Fruit fly (Drosophila melanogaster) whole organism, pupa: ENCODE data around the gene kkv.

Source experiments
- CG10348 ChIP-seq: fragments of 200-800 bp; sonication (Bioruptor generic); IDR thresholded peaks from 2 replicates; pipeline ENCODE4 v1.3.6; 2022; ENCODE audit warnings: missing biosample characterization, missing genetic modification characterization
- CG12605 ChIP-seq: fragments of 200-800 bp; sonication (Bioruptor generic); IDR thresholded peaks from 2 replicates; pipeline ENCODE4 v1.3.6; 2022; ENCODE audit warnings: missing biosample characterization, missing genetic modification characterization
- CG13204 ChIP-seq: fragments of 200-800 bp; sonication (Bioruptor generic); optimal IDR thresholded peaks from 2 replicates; lab custom pipeline; 2018; ENCODE audit warnings: missing biosample characterization, mild to moderate bottlenecking, missing genetic modification characterization, moderate library complexity
- CG14655 ChIP-seq: fragments of 200-800 bp; sonication (Bioruptor generic); optimal IDR thresholded peaks from 3 replicates; lab custom pipeline; 2017; ENCODE audit warnings: mild to moderate bottlenecking, missing biosample characterization, missing genetic modification reagents, missing genetic modification characterization
- CG15710 ChIP-seq: fragments of 200-800 bp; sonication (Bioruptor generic); optimal IDR thresholded peaks from 2 replicates; lab custom pipeline; 2018; ENCODE audit warnings: missing biosample characterization, mild to moderate bottlenecking, missing genetic modification characterization, moderate library complexity
- CG17806 ChIP-seq: fragments of 200-800 bp; sonication (Bioruptor generic); optimal IDR thresholded peaks from 2 replicates; lab custom pipeline; 2018; ENCODE audit warnings: missing biosample characterization, mild to moderate bottlenecking, missing genetic modification characterization, moderate library complexity
- CG32121 ChIP-seq: fragments of 200-800 bp; sonication (Bioruptor generic); IDR thresholded peaks from 2 replicates; pipeline ENCODE4 v1.3.6; 2022; ENCODE audit warnings: missing biosample characterization, missing genetic modification characterization
- CG34367 ChIP-seq: fragments of 200-800 bp; sonication (Bioruptor generic); optimal IDR thresholded peaks from 2 replicates; lab custom pipeline; 2018; ENCODE audit warnings: missing biosample characterization, mild to moderate bottlenecking, missing genetic modification characterization
- CG4496 ChIP-seq: fragments of 200-800 bp; sonication (Bioruptor generic); IDR thresholded peaks from 3 replicates; pipeline ENCODE4 v1.3.6; 2022; ENCODE audit warnings: missing biosample characterization, missing genetic modification characterization
- CG8159 ChIP-seq: fragments of 200-800 bp; sonication (Bioruptor generic); optimal IDR thresholded peaks from 3 replicates; lab custom pipeline; 2018; ENCODE audit warnings: missing biosample characterization, mild to moderate bottlenecking, missing genetic modification characterization, moderate library complexity
- CG8301 ChIP-seq: fragments of 200-800 bp; sonication (Bioruptor generic); optimal IDR thresholded peaks from 2 replicates; lab custom pipeline; 2018; ENCODE audit warnings: missing biosample characterization, mild to moderate bottlenecking, missing genetic modification characterization
- CG9948 ChIP-seq: fragments of 200-800 bp; sonication (Bioruptor generic); optimal IDR thresholded peaks from 2 replicates; lab custom pipeline; 2018; ENCODE audit warnings: missing biosample characterization, mild to moderate bottlenecking, missing genetic modification characterization, moderate library complexity
- D1 ChIP-seq: fragments of 200-800 bp; sonication (Bioruptor generic); optimal IDR thresholded peaks from 2 replicates; lab custom pipeline; 2018; ENCODE audit warnings: missing biosample characterization, mild to moderate bottlenecking, missing genetic modification characterization, moderate library complexity
- EcR ChIP-seq: fragments of 200-800 bp; sonication (Bioruptor generic); optimal IDR thresholded peaks from 3 replicates; lab custom pipeline; 2019; ENCODE audit warnings: missing biosample characterization, missing genetic modification characterization, mild to moderate bottlenecking, moderate library complexity, missing genetic modification reagents
- Ets98B ChIP-seq: fragments of 200-800 bp; sonication (Bioruptor generic); IDR thresholded peaks from 2 replicates; pipeline ENCODE4 v1.3.6; 2022; ENCODE audit warnings: missing biosample characterization, missing genetic modification characterization
- Pif1A ChIP-seq: fragments of 200-800 bp; sonication (Bioruptor generic); optimal IDR thresholded peaks from 3 replicates; lab custom pipeline; 2016; ENCODE audit warnings: missing biosample characterization, missing genetic modification characterization
- Pif1B ChIP-seq: fragments of 200-800 bp; sonication (Bioruptor generic); optimal IDR thresholded peaks from 3 replicates; lab custom pipeline; 2016; ENCODE audit warnings: missing biosample characterization, missing genetic modification characterization
- Snoo ChIP-seq: fragments of 200-800 bp; sonication (Bioruptor generic); optimal IDR thresholded peaks from 3 replicates; lab custom pipeline; 2017; ENCODE audit warnings: missing biosample characterization, mild to moderate bottlenecking, missing genetic modification characterization, inconsistent platforms
- fd96Ca ChIP-seq: fragments of 200-800 bp; sonication (Bioruptor generic); IDR thresholded peaks from 3 replicates; pipeline ENCODE4 v1.3.6; 2022; ENCODE audit warnings: missing biosample characterization, missing genetic modification characterization
- gl ChIP-seq: fragments of 200-800 bp; sonication (Bioruptor generic); optimal IDR thresholded peaks from 2 replicates; lab custom pipeline; 2018; ENCODE audit warnings: missing biosample characterization, mild to moderate bottlenecking, missing genetic modification characterization
- rn ChIP-seq: fragments of 200-800 bp; sonication (Bioruptor generic); IDR thresholded peaks from 2 replicates; pipeline ENCODE4 v1.3.6; 2022; ENCODE audit warnings: missing biosample characterization, missing genetic modification characterization

kkv gene

DNA sequence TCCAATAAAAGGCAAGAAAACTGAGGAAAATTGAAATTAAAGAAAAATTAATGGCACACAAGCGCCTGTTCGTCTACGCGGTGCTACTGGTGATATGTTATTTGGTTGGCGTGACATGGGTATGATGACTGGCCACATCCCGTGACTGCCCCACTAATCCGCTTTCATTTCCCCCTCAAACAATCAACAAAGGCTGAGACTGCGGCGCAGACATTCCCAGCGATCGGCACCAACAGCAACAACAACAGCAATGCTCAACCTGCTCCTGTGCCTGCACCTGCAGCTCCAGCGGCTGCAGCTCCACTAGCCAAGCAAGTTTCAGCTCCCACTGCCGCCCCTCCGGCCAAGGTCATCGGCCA is 37.6 kb downstream of the kkv start:
- TF ChIP-seq EcR (GFP tag; lab: Kevin White, UChicago) = peak; percentile 12
- TF ChIP-seq CG10348 = no peak

DNA sequence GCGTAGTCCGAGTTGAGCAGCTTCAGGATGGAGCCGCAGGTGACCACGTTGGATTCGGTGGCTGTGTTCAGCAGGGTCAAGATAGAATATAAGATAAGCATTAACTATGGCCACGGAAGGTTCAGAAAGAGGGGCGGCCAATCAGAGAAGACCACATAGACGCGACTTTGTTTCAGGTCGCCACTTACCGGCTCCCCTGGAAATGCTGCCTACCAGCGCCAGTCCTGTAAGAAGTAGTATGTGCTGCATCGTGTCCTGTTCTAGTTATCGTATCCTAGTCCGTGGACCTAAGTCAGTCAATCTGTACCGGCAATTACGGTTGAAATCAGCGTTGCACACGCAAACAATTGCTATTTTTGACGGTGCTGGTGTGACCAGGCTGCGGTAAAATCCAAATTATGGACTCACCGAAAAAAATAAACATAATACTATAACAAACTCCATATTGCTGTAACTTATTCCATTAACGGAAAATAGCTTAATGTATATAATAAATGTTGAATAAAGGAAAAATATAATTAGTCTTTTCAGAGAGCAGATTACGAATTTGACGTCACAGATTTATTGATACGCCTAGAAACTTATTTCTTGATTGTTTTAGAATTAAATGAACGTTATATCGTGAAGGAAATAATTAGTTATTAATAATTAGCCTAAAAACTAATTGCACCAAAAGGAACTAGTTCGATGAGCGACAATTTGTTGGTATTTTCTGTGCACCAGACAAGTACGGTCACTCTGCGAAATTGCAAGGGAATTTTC is 38.1 kb downstream of the kkv start, which contains the start of the genes CG11999 and CG1161:
CG11999 (minus strand) TSS at position 375 of the 762 bp plus-strand sequence.
CG1161 (plus strand) TSS at position 720 of the 762 bp plus-strand sequence.
- no peak for TF ChIP-seq gl (tag; lab: Kevin White, UChicago)
- no peak for TF ChIP-seq rn (GFP tag; lab: Robert Waterston, UW)
- TF ChIP-seq CG8159 (tag; lab: Kevin White, UChicago) = peak; percentile 48
- TF ChIP-seq, all 21 proteins: peak for 1

DNA sequence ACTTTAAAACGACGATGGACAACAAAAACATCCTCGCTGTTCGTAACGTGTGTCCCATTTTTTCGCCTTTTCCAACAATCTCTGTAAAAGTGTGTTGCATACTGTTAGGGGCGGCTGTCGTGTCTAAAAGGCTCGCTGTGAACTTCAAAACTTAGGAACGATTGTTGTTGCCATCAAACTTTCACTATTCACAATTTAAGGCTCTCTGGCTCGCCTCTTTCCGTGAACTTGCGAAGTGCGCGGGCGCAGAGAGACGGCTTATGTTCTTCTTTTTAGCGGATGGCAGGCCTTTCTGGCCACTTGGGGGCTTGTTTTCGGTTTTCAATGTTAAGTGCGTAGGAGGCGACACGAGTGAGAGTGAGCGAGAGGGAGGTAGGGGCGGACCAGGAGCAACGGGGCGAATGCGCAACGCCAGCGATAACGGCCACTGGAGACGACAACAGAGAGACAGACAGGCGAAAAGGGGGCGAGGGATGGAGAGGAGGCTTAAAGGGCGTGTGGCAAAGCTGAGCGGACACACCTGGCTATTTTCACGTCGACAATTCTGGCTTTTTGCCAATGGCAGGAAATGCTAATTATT is 42.2 kb downstream of the kkv start, which contains the start of gene mtd:
mtd (minus strand) TSS at position 51 of the 580 bp plus-strand sequence.
- TF ChIP-seq CG17806 (tag; lab: Kevin White, UChicago) (no peak), D1 (tag; lab: Kevin White, UChicago) (no peak), Snoo (tag; lab: Kevin White, UChicago) (no peak), Pif1A (no peak), CG9948 (tag; lab: Kevin White, UChicago) (no peak), Ets98B (GFP tag; lab: Robert Waterston, UW) (no peak), CG8159 (tag; lab: Kevin White, UChicago) (no peak), CG10348 (no peak), CG13204 (no peak), CG32121 (no peak), CG4496 (no peak), gl (tag; lab: Kevin White, UChicago) (no peak), CG14655 (GFP tag; lab: Kevin White, UChicago) (no peak), CG12605 (GFP tag; lab: Robert Waterston, UW) (no peak), CG15710 (tag; lab: Kevin White, UChicago) (no peak), EcR (GFP tag; lab: Kevin White, UChicago) (no peak), rn (GFP tag; lab: Robert Waterston, UW) (no peak)

DNA sequence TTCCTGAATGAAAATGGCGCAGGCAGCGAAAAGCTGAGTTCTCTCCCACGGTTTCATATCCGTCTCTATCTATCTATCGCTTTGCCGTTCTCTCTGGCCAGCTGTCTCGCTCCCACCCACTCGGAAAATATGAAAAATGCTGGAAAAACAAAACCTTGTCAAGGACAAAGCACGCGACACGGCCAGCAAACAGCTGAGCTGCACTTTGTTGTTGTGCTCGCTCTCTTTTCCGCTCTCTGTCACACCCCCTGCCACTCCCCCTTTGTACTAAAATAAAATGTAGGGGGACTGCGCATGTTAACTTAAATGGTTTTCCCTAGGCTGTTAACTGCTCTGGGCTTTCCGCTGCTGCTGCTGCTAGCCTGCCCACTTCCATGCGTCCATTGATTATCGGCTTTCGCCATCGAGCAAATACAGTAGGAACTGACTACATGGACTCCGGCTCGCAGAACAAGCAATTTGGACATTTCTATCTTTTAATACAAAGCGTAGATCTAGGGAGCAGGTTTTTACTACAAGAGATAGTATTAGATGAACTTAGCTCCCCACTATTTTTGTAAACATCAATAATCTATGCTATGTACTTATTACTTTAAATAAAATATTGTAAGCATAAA is 45.9 kb downstream of the kkv start:
- TF ChIP-seq CG10348 (no peak), D1 (tag; lab: Kevin White, UChicago) (no peak), EcR (GFP tag; lab: Kevin White, UChicago) (no peak), CG32121 (no peak), Pif1A (no peak), gl (tag; lab: Kevin White, UChicago) (no peak), CG8159 (tag; lab: Kevin White, UChicago) (no peak), CG15710 (tag; lab: Kevin White, UChicago) (no peak), CG9948 (tag; lab: Kevin White, UChicago) (no peak), CG13204 (no peak)

DNA sequence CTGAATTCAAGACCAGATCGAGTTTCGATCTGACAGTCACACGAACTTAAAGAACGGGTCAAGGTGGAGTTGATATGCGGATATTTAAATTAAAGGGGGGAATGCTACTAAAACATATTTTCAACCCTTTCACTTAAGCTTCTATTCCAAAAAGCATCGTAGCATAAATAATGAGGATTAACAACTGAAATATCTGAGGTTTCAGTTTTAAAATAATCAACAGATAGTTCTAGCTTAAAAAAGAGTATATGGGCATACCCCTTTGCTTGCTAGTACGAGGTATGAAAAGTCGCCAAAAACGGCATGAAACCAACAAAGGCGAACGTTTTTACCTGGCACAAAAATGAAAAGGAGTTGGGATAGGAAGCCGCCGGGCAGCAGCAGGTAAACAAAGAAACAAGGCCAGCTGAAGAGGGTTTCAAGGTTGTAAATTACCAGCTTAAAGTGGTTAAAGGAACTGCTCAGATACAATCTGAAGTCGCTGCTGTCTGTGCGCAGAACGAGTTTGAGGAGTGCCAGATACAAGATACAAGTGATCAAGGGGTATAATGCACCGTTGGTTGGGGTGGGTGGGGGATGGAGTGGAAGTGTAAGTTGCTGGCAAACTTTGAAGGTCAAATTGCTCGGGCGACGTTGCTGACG is 60.8 kb downstream of the kkv start:
- TF ChIP-seq CG9948 (tag; lab: Kevin White, UChicago) = peak; percentile 60
- no peak for TF ChIP-seq Ets98B (GFP tag; lab: Robert Waterston, UW)
- no peak for TF ChIP-seq CG8301
- TF ChIP-seq CG8159 (tag; lab: Kevin White, UChicago) = peak; percentile 72
- TF ChIP-seq CG15710 (tag; lab: Kevin White, UChicago) = peak; percentile 63
- peak; percentile 17 for TF ChIP-seq Pif1A
- TF ChIP-seq CG34367 (tag; lab: Kevin White, UChicago) = peak; percentile 35
- no peak for TF ChIP-seq gl (tag; lab: Kevin White, UChicago)
- 0 out of 3 replicates have a peak, but pooled peaks have one; percentile 20 for TF ChIP-seq CG4496
- no peak for TF ChIP-seq CG32121
- TF ChIP-seq EcR (GFP tag; lab: Kevin White, UChicago) = peak; percentile 91
- TF ChIP-seq CG12605 (GFP tag; lab: Robert Waterston, UW) = no peak
- TF ChIP-seq Pif1B (GFP tag; lab: Kevin White, UChicago) = peak; percentile 16
- no peak for TF ChIP-seq D1 (tag; lab: Kevin White, UChicago)
- no peak for TF ChIP-seq CG13204
- peak; percentile 62 for TF ChIP-seq CG17806 (tag; lab: Kevin White, UChicago)

DNA sequence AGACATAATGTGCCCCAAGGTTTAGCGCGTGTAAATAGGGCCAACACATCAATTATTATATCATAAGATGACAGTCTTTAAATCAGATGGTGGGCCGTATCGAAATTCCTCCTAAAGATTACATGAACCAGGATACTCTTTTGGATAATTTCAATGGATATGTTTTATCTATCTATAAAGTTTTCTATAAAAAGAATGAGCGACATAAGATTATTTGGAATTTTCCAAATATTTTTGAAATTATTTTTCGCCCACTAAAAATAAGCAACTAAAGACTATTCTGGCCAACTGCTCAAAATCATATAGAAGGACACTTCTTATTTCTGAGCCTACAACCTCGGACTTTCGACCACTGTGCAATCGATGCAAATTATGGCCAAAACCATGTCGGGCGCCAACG is 62.3 kb downstream of the kkv start:
- TF ChIP-seq CG34367 (tag; lab: Kevin White, UChicago) (no peak), CG8301 (peak; percentile 21), CG9948 (tag; lab: Kevin White, UChicago) (peak; percentile 15), Pif1A (peak; percentile 32), CG13204 (no peak), CG12605 (GFP tag; lab: Robert Waterston, UW) (no peak), Pif1B (GFP tag; lab: Kevin White, UChicago) (no peak), Ets98B (GFP tag; lab: Robert Waterston, UW) (0 out of 2 replicates have a peak, but pooled peaks have one; percentile 21), CG17806 (tag; lab: Kevin White, UChicago) (peak; percentile 22), D1 (tag; lab: Kevin White, UChicago) (no peak), EcR (GFP tag; lab: Kevin White, UChicago) (no peak), CG8159 (tag; lab: Kevin White, UChicago) (peak; percentile 43), CG4496 (no peak), CG32121 (no peak), CG14655 (GFP tag; lab: Kevin White, UChicago) (peak; percentile 42), CG15710 (tag; lab: Kevin White, UChicago) (peak; percentile 19), CG10348 (no peak), fd96Ca (no peak), rn (GFP tag; lab: Robert Waterston, UW) (no peak), Snoo (tag; lab: Kevin White, UChicago) (no peak), gl (tag; lab: Kevin White, UChicago) (no peak)
- TF ChIP-seq, all 21 proteins: peak for 8
